Comparison of ENCODE assay signal across 4 fruit fly cellular contexts in the genomic region with DNA sequence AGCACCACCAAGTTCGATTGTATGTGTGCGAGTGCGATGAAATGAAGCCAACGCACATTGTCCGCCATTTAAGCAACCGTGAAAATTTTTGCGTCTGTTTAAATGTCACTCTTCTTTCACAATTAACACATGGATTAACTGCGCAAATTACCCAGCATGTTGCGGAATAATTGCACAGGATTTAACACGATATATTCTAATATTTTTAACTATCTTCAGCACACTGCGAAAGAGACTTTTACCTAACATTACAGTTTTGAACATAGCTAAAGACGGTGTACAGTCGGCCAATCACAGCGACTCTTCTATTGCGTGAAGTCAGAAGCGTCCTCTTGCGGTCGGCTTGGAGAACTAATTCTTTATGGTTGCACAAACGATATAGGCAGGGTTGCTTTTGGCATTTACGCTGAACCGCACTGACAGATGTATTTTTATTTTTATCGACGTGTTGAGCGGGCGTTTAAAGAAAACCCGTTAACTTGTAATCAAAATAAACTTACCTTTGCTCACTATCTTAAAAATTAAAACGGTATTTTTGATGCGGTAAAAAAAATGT.
A peak's percentile ranks its signal among the peaks of the same experiment; 100 is the strongest.
TF ChIP-seq lines count a peak whose summit lies in the region.

No protein-coding gene starts in this region.

TF ChIP-seq in whole organism, adult, 20 proteins besides CTCF, POLR2A, EP300 and RAD21 (continued from another document):
- no peak for TF ChIP-seq CG12768 (GFP tag; optimal IDR thresholded peaks at IDR 0.05; lab: Kevin White, UChicago)
- peak; percentile 83 for TF ChIP-seq CG14711 (tag; optimal IDR thresholded peaks at IDR 0.05; lab: Kevin White, UChicago)
- peak; percentile 68 for TF ChIP-seq Crg-1 (GFP tag; optimal IDR thresholded peaks at IDR 0.05; lab: Kevin White, UChicago)

TF ChIP-seq in whole organism, embryonic, 481 proteins besides CTCF, POLR2A, EP300 and RAD21 (continued from another document and continues in another):
- TF ChIP-seq Jarid2 (GFP tag; optimal IDR thresholded peaks at IDR 0.05; lab: Kevin White, UChicago) (no peak), CHES-1-like (GFP tag; optimal IDR thresholded peaks at IDR 0.05; lab: Kevin White, UChicago) (peak; percentile 50), knrl (GFP tag; IDR thresholded peaks at IDR 0.05; lab: Robert Waterston, UW; ENCODE audit: partially characterized antibody) (peak; percentile 59; the same call in 2 of the 3 replicates), CG13894 (tag; optimal IDR thresholded peaks at IDR 0.05; lab: Kevin White, UChicago) (no peak), CG4404 (GFP tag; IDR thresholded peaks at IDR 0.05; lab: Robert Waterston, UW) (no peak), CG18599 (GFP tag; optimal IDR thresholded peaks at IDR 0.05; lab: Kevin White, UChicago) (no peak), nerfin-1 (tag; optimal IDR thresholded peaks at IDR 0.05; lab: Kevin White, UChicago) (peak; percentile 15), CG18476 (GFP tag; optimal IDR thresholded peaks at IDR 0.05; lab: Kevin White, UChicago) (no peak), Adf1 (GFP tag; IDR thresholded peaks at IDR 0.05; lab: Robert Waterston, UW) (peak; percentile 35; the same call in 1 of the 2 replicates), row (GFP tag; IDR thresholded peaks at IDR 0.05; lab: Robert Waterston, UW) (peak; percentile 50), CG10366 (GFP tag; IDR thresholded peaks at IDR 0.05; lab: Robert Waterston, UW) (no peak), p53 (GFP tag; optimal IDR thresholded peaks at IDR 0.05; lab: Kevin White, UChicago) (peak; percentile 17), CG11085 (GFP tag; IDR thresholded peaks at IDR 0.05; lab: Robert Waterston, UW) (peak; percentile 17; the same call in 1 of the 2 replicates), phol (tag; optimal IDR thresholded peaks at IDR 0.05; lab: Kevin White, UChicago) (peak; percentile 86), CG1233 (GFP tag; optimal IDR thresholded peaks at IDR 0.05; lab: Kevin White, UChicago) (no peak), Drgx (GFP tag; IDR thresholded peaks at IDR 0.05; lab: Robert Waterston, UW) (no peak), CG13287 (GFP tag; IDR thresholded peaks at IDR 0.05; lab: Robert Waterston, UW; ENCODE audit: partially characterized antibody) (peak; percentile 66; the same call in 1 of the 2 replicates), chn (GFP tag; optimal IDR thresholded peaks at IDR 0.05; lab: Kevin White, UChicago) (peak; percentile 18), nom (GFP tag; optimal IDR thresholded peaks at IDR 0.05; lab: Kevin White, UChicago) (peak; percentile 26), stwl (tag; optimal IDR thresholded peaks at IDR 0.05; lab: Kevin White, UChicago) (peak; percentile 82), CG3847 (GFP tag; IDR thresholded peaks at IDR 0.05; lab: Robert Waterston, UW) (peak; percentile 58), CG10654 (GFP tag; optimal IDR thresholded peaks at IDR 0.05; lab: Kevin White, UChicago) (peak; percentile 31), Taf1 (GFP tag; IDR thresholded peaks at IDR 0.05; lab: Robert Waterston, UW) (no peak), B-H1 (GFP tag; IDR thresholded peaks at IDR 0.05; lab: Robert Waterston, UW) (no peak), slp2 (GFP tag; optimal IDR thresholded peaks at IDR 0.05; lab: Kevin White, UChicago) (peak; percentile 28), CG17361 (GFP tag; IDR thresholded peaks at IDR 0.05; lab: Robert Waterston, UW) (no peak; the same call in 2 of the 3 replicates), CG4282 (GFP tag; optimal IDR thresholded peaks at IDR 0.05; lab: Kevin White, UChicago) (no peak), Camta (GFP tag; optimal IDR thresholded peaks at IDR 0.05; lab: Kevin White, UChicago) (peak; percentile 72), Tbp (GFP tag; optimal IDR thresholded peaks at IDR 0.05; lab: Kevin White, UChicago) (no peak), Doc3 (GFP tag; IDR thresholded peaks at IDR 0.05; lab: Robert Waterston, UW; ENCODE audit: partially characterized antibody) (no peak), HLH3B (GFP tag; IDR thresholded peaks at IDR 0.05; lab: Robert Waterston, UW) (no peak), Fer1 (GFP tag; optimal IDR thresholded peaks at IDR 0.05; lab: Kevin White, UChicago) (no peak), CG10543 (GFP tag; optimal IDR thresholded peaks at IDR 0.05; lab: Kevin White, UChicago) (no peak), CG15269 (tag; optimal IDR thresholded peaks at IDR 0.05; lab: Kevin White, UChicago) (no peak), lab (GFP tag; optimal IDR thresholded peaks at IDR 0.05; lab: Kevin White, UChicago) (no peak), Dip3 (GFP tag; optimal IDR thresholded peaks at IDR 0.05; lab: Kevin White, UChicago) (peak; percentile 34), slou (GFP tag; optimal IDR thresholded peaks at IDR 0.05; lab: Kevin White, UChicago) (no peak), ftz-f1 (GFP tag; optimal IDR thresholded peaks at IDR 0.05; lab: Kevin White, UChicago) (peak; percentile 46), CG33213 (GFP tag; optimal IDR thresholded peaks at IDR 0.05; lab: Kevin White, UChicago) (peak; percentile 89), rib (GFP tag; IDR thresholded peaks at IDR 0.05; lab: Robert Waterston, UW) (peak; percentile 52; the same call in 1 of the 2 replicates)

TF ChIP-seq in whole organism, prepupa, 60 proteins besides CTCF, POLR2A, EP300 and RAD21 (continued from another document):
- TF ChIP-seq CG11294 (GFP tag; IDR thresholded peaks at IDR 0.05; lab: Robert Waterston, UW) (no peak), svp (GFP tag; lab: Kevin White, UChicago) (no peak), CG6854 (GFP tag; optimal IDR thresholded peaks at IDR 0.05; lab: Kevin White, UChicago) (peak; percentile 25), Hr39 (GFP tag; optimal IDR thresholded peaks at IDR 0.05; lab: Kevin White, UChicago) (no peak), Hr38 (GFP tag; optimal IDR thresholded peaks at IDR 0.05; lab: Kevin White, UChicago) (no peak), cyc (GFP tag; optimal IDR thresholded peaks at IDR 0.05; lab: Kevin White, UChicago) (no peak), CG6808 (GFP tag; optimal IDR thresholded peaks at IDR 0.05; lab: Kevin White, UChicago) (no peak), esn (GFP tag; optimal IDR thresholded peaks at IDR 0.05; lab: Kevin White, UChicago) (peak; percentile 60), CG10631 (GFP tag; optimal IDR thresholded peaks at IDR 0.05; lab: Kevin White, UChicago) (no peak), Eip75B (GFP tag; optimal IDR thresholded peaks at IDR 0.05; lab: Kevin White, UChicago) (no peak), acj6 (GFP tag; optimal IDR thresholded peaks at IDR 0.05; lab: Kevin White, UChicago) (no peak), Eip78C (GFP tag; lab: Kevin White, UChicago) (peak; percentile 91), fkh (GFP tag; optimal IDR thresholded peaks at IDR 0.05; lab: Kevin White, UChicago) (no peak), salr (GFP tag; optimal IDR thresholded peaks at IDR 0.05; lab: Kevin White, UChicago) (no peak), achi (GFP tag; optimal IDR thresholded peaks at IDR 0.05; lab: Kevin White, UChicago) (peak; percentile 97), topi (GFP tag; optimal IDR thresholded peaks at IDR 0.05; lab: Kevin White, UChicago) (no peak), Sox15 (GFP tag; optimal IDR thresholded peaks at IDR 0.05; lab: Kevin White, UChicago) (no peak), CG10669 (GFP tag; optimal IDR thresholded peaks at IDR 0.05; lab: Kevin White, UChicago) (no peak), CG3032 (tag; optimal IDR thresholded peaks at IDR 0.05; lab: Kevin White, UChicago) (peak; percentile 17)
TF ChIP-seq in whole organism, prepupa: peak in this region for 6.

TF ChIP-seq in whole organism, wandering third instar larva, 38 proteins besides CTCF, POLR2A, EP300 and RAD21 (continued from another document):
- TF ChIP-seq dl (GFP tag; optimal IDR thresholded peaks at IDR 0.05; lab: Kevin White, UChicago; ENCODE audit: insufficient read depth in 1 of 2, partially characterized antibody in 2 of 2) (no peak), woc (GFP tag; optimal IDR thresholded peaks at IDR 0.05; lab: Kevin White, UChicago) (no peak), rgr (GFP tag; optimal IDR thresholded peaks at IDR 0.05; lab: Kevin White, UChicago) (no peak), lola (GFP tag; optimal IDR thresholded peaks at IDR 0.05; lab: Kevin White, UChicago) (no peak), sv (GFP tag; optimal IDR thresholded peaks at IDR 0.05; lab: Kevin White, UChicago) (peak; percentile 20), jim (GFP tag; optimal IDR thresholded peaks at IDR 0.05; lab: Kevin White, UChicago) (no peak)
